Worm (Caenorhabditis elegans): Measurements from ENCODE around the gene C44H9.4.

- TF ChIP-seq W03F9.2 (tag; optimal IDR thresholded peaks at IDR 0.05): no peak
- TF ChIP-seq dao-5 (tag; optimal IDR thresholded peaks at IDR 0.05): no peak
- no peak for TF ChIP-seq him-1 (tag; optimal IDR thresholded peaks at IDR 0.05)
Measured at ce11 chrV:12786340-12786739, 49.1 kb upstream of the C44H9.4 start.
